Fruit fly (Drosophila melanogaster): ENCODE measurements around the gene Ipk2.
A peak's percentile ranks its signal among the peaks of the same experiment; 100 is the strongest.

The Ipk2 gene

dm6 chr2L:574226-574625 is at the start of gene Ipk2, which contains the start of gene cold (continued):
- TF ChIP-seq ara (GFP tag; IDR thresholded peaks at IDR 0.05) = peak; percentile 55
- peak; percentile 57 for TF ChIP-seq Lhr (GFP tag; optimal IDR thresholded peaks at IDR 0.05)
- peak; percentile 86 for TF ChIP-seq lmd (GFP tag; IDR thresholded peaks at IDR 0.05)
- TF ChIP-seq CG7786 (GFP tag; optimal IDR thresholded peaks at IDR 0.05) = peak; percentile 77
- TF ChIP-seq Scr (GFP tag; IDR thresholded peaks at IDR 0.05; ENCODE audit: partially characterized antibody) = 0 out of 2 replicates have a peak, but pooled peaks have one; percentile 28
- no peak for TF ChIP-seq CG17912 (GFP tag; optimal IDR thresholded peaks at IDR 0.05)
- peak; percentile 19 for TF ChIP-seq NK7.1 (GFP tag; optimal IDR thresholded peaks at IDR 0.05)
- peak; percentile 37 for TF ChIP-seq Fer2 (tag; optimal IDR thresholded peaks at IDR 0.05)
- TF ChIP-seq CG43689 (GFP tag; IDR thresholded peaks at IDR 0.05) = 0 out of 2 replicates have a peak, but pooled peaks have one; percentile 10
- TF ChIP-seq sima (GFP tag; optimal IDR thresholded peaks at IDR 0.05) = no peak
- TF ChIP-seq CG10267 (tag; optimal IDR thresholded peaks at IDR 0.05) = peak; percentile 99
- TF ChIP-seq cwo (GFP tag; optimal IDR thresholded peaks at IDR 0.05) = peak; percentile 59
- TF ChIP-seq Meics (GFP tag; optimal IDR thresholded peaks at IDR 0.05) = peak; percentile 83
- peak; percentile 41; the same call in 1 of the 2 replicates for TF ChIP-seq danr (GFP tag; IDR thresholded peaks at IDR 0.05)
- TF ChIP-seq Dip3 (GFP tag; optimal IDR thresholded peaks at IDR 0.05) = peak; percentile 84
- peak; percentile 80 for TF ChIP-seq lbe (GFP tag; optimal IDR thresholded peaks at IDR 0.05)
- peak; percentile 84 for TF ChIP-seq CHES-1-like (GFP tag; optimal IDR thresholded peaks at IDR 0.05)
- peak; percentile 70 for TF ChIP-seq Gug (GFP tag; IDR thresholded peaks at IDR 0.05)
- no peak for TF ChIP-seq CG15601 (tag; optimal IDR thresholded peaks at IDR 0.05)
- peak; percentile 73 for TF ChIP-seq CG4854 (GFP tag; optimal IDR thresholded peaks at IDR 0.05)
- TF ChIP-seq MTF-1 (GFP tag; optimal IDR thresholded peaks at IDR 0.05; ENCODE audit: borderline replicate concordance) = no peak
- no peak for TF ChIP-seq CG6791 (GFP tag; IDR thresholded peaks at IDR 0.05; ENCODE audit: partially characterized antibody)
- no peak for TF ChIP-seq CG11723 (GFP tag; optimal IDR thresholded peaks at IDR 0.05)
- TF ChIP-seq CG7987 (GFP tag; optimal IDR thresholded peaks at IDR 0.05) = peak; percentile 76
- no peak for TF ChIP-seq ash1 (GFP tag; optimal IDR thresholded peaks at IDR 0.05)
- TF ChIP-seq fu2 (GFP tag; optimal IDR thresholded peaks at IDR 0.05) = peak; percentile 79
- TF ChIP-seq CG17829 (tag; optimal IDR thresholded peaks at IDR 0.05) = peak; percentile 77
- no peak for TF ChIP-seq Ravus (GFP tag; IDR thresholded peaks at IDR 0.05)
- TF ChIP-seq Dip2 (GFP tag; IDR thresholded peaks at IDR 0.05) = no peak
- TF ChIP-seq Xrp1 (GFP tag; IDR thresholded peaks at IDR 0.05) = peak; percentile 80
- TF ChIP-seq tx (GFP tag; optimal IDR thresholded peaks at IDR 0.05) = peak; percentile 75
- peak; percentile 56; the same call in 1 of the 2 replicates for TF ChIP-seq Taf1 (GFP tag; IDR thresholded peaks at IDR 0.05)
- TF ChIP-seq CG18764 (GFP tag; optimal IDR thresholded peaks at IDR 0.05) = peak; percentile 76
- peak; percentile 99 for TF ChIP-seq Sry-β (GFP tag; optimal IDR thresholded peaks at IDR 0.05)
- TF ChIP-seq ato (GFP tag; IDR thresholded peaks at IDR 0.05; ENCODE audit: partially characterized antibody) = peak; percentile 40; the same call in 1 of the 2 replicates
- TF ChIP-seq Sry-δ (GFP tag; optimal IDR thresholded peaks at IDR 0.05) = peak; percentile 52
- peak; percentile 78 for TF ChIP-seq bab2 (GFP tag; optimal IDR thresholded peaks at IDR 0.05)
- TF ChIP-seq TFAM (GFP tag; optimal IDR thresholded peaks at IDR 0.05) = no peak
- peak; percentile 76 for TF ChIP-seq eyg (GFP tag; optimal IDR thresholded peaks at IDR 0.05)
- TF ChIP-seq Rfx (GFP tag; IDR thresholded peaks at IDR 0.05) = peak; percentile 90
- TF ChIP-seq CG17612 (GFP tag; IDR thresholded peaks at IDR 0.05) = peak; percentile 14; the same call in 1 of the 2 replicates
- TF ChIP-seq disco-r (GFP tag; optimal IDR thresholded peaks at IDR 0.05) = peak; percentile 52
- peak; percentile 88 for TF ChIP-seq CG15514 (GFP tag; optimal IDR thresholded peaks at IDR 0.05)
- TF ChIP-seq Nf-YA (GFP tag; IDR thresholded peaks at IDR 0.05) = 0 out of 2 replicates have a peak, but pooled peaks have one; percentile 17
- peak; percentile 48 for TF ChIP-seq org-1 (GFP tag; optimal IDR thresholded peaks at IDR 0.05)
- peak; percentile 66 for TF ChIP-seq CG6683 (GFP tag; optimal IDR thresholded peaks at IDR 0.05)
- TF ChIP-seq NFAT (GFP tag; IDR thresholded peaks at IDR 0.05) = no peak; the same call in 1 of the 2 replicates
- peak; percentile 27 for TF ChIP-seq CG5180 (GFP tag; optimal IDR thresholded peaks at IDR 0.05)
- peak; percentile 91 for TF ChIP-seq CG9932 (GFP tag; IDR thresholded peaks at IDR 0.05)
- peak; percentile 44; the same call in 1 of the 2 replicates for TF ChIP-seq CG32767 (GFP tag; IDR thresholded peaks at IDR 0.05)

Data from whole organism, embryonic.